Worm (Caenorhabditis elegans) whole organism, L2 larva: Measurements from ENCODE around the gene Y44A6C.1.
"Not testable (repeated sequence)": the region's sequence is repeated elsewhere in the genome, so short reads cannot be mapped to it uniquely, and the experiment has no call there.

Experiments
- ZK546.5 ChIP-seq: sonication (generic microtip); optimal IDR thresholded peaks from 2 replicates; lab custom pipeline; 2017; ENCODE audit warnings: missing biosample characterization, missing genetic modification characterization
- mab-5 ChIP-seq: fragments of 150-350 bp; optimal IDR thresholded peaks from 2 replicates; lab custom pipeline; 2014; ENCODE audit warnings: missing biosample characterization, missing genetic modification characterization
- nhr-23 ChIP-seq: fragments of 150-350 bp; optimal IDR thresholded peaks from 2 replicates; lab custom pipeline; 2014; ENCODE audit warnings: missing biosample characterization, missing genetic modification reagents, missing genetic modification characterization
- unc-39 ChIP-seq: fragments of 150-350 bp; optimal IDR thresholded peaks from 2 replicates; lab custom pipeline; 2014; ENCODE audit warnings: missing biosample characterization, missing genetic modification characterization
- ztf-11 ChIP-seq: sonication (generic microtip); optimal IDR thresholded peaks from 2 replicates; lab custom pipeline; 2017; ENCODE audit warnings: missing biosample characterization, missing genetic modification characterization

DNA sequence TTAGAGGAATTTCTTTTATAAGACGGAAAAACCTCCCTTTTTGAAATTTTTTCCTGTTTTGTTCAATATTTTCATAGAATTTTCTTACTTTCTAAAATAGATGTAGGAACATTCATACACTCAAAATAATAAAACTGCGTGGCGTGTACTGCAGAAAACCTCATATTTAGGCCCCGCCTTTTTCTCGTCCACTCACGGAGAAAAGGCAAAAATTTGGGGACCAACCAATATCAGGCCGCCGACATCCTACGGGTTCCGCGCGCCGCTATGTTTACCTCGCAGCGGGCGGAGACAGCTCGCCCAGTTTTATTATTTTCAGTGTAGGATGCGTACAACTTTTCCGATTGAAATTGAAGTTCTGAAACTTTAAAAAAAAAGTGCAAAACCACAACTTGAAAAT lies 14.9 kb upstream of the Y44A6C.1 start:
- not testable (repeated sequence) for TF ChIP-seq mab-5 (tag; lab: Kevin White, UChicago); nhr-23; unc-39 (tag; lab: Kevin White, UChicago); ZK546.5; ztf-11
